Worm (Caenorhabditis elegans) whole organism, young adult: Measurements from ENCODE around the gene C35D10.10.

Source experiments
- F37B4.10 ChIP-seq: fragments of 200-800 bp; sonication (Bioruptor generic); IDR thresholded peaks from 2 replicates; pipeline ENCODE4 v1.3.6; 2022; ENCODE audit warnings: missing genetic modification characterization, missing compliant biosample characterization
- F57A8.1 ChIP-seq: fragments of 200-800 bp; sonication (Bioruptor generic); optimal IDR thresholded peaks from 2 replicates; lab custom pipeline; 2018; ENCODE audit warnings: mild to moderate bottlenecking, missing genetic modification characterization, moderate library complexity, missing compliant biosample characterization
- Y79H2A.3 ChIP-seq: fragments of 200-800 bp; sonication (Bioruptor generic); conservative IDR thresholded peaks from 2 replicates; pipeline ENCODE4 v1.3.6; 2022; ENCODE audit warnings: missing genetic modification reagents, missing genetic modification characterization, missing compliant biosample characterization
- ceh-79 ChIP-seq: sonication (generic microtip); optimal IDR thresholded peaks from 2 replicates; lab custom pipeline; 2017; ENCODE audit warnings: mild to moderate bottlenecking, missing genetic modification characterization, missing compliant biosample characterization
- madf-10 ChIP-seq: sonication (generic microtip); optimal IDR thresholded peaks from 2 replicates; lab custom pipeline; 2016; ENCODE audit warnings: mild to moderate bottlenecking, missing genetic modification characterization, missing compliant biosample characterization
- nhr-90 ChIP-seq: sonication (generic microtip); optimal IDR thresholded peaks from 2 replicates; lab custom pipeline; 2016; ENCODE audit warnings: missing genotype, mild to moderate bottlenecking, missing genetic modification characterization, missing compliant biosample characterization

DNA sequence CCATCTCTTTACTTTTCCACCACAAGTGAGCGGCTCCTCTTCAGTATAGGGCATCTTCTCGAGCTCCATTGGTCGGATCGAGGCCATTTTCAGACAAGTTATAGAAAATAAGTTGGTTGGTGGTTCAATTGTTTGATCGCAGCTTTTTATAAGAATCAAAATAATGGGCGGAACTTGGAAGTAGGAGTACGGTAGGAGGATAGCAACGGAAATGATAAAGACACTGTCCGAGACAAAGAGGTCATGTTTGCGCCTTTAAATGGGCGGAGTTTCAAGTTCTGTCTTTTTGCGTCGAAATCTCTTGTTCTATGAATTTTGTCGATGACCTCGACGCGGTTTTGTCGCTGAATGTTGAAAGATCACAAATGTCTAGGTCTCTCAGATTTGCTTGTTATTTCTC, 39.5 kb downstream of the C35D10.10 start, which contains the start of gene F26A1.8:
- TF ChIP-seq F57A8.1 (no peak), madf-10 (tag; lab: Kevin White, UChicago) (no peak), nhr-90 (tag; lab: Kevin White, UChicago) (no peak), F37B4.10 (GFP tag; lab: Robert Waterston, UW) (no peak), Y79H2A.3 (no peak), ceh-79 (no peak)
